Fruit fly (Drosophila melanogaster) whole organism, adult: ENCODE measurements around the gene CG17191.

ENCODE experiments used
- CG1620 ChIP-seq: fragments of 200-800 bp; sonication (Bioruptor generic); optimal IDR thresholded peaks from 2 replicates; lab custom pipeline; 2016; ENCODE audit warnings: missing biosample characterization, missing genetic modification characterization
- CG7101 ChIP-seq: fragments of 200-800 bp; sonication (Bioruptor generic); optimal IDR thresholded peaks from 2 replicates; lab custom pipeline; 2018; ENCODE audit warnings: missing biosample characterization, mild to moderate bottlenecking, missing genetic modification characterization, moderate library complexity
- Clk ChIP-seq: fragments of 200-800 bp; sonication (Bioruptor generic); optimal IDR thresholded peaks from 2 replicates; lab custom pipeline; 2017; ENCODE audit warnings: missing biosample characterization, missing genetic modification characterization
- bab1 ChIP-seq: fragments of 200-800 bp; sonication (Bioruptor generic); optimal IDR thresholded peaks from 3 replicates; lab custom pipeline; 2019; ENCODE audit warnings: missing biosample characterization, mild to moderate bottlenecking, missing genetic modification characterization, moderate library complexity
- ovo ChIP-seq: fragments of 200-800 bp; sonication (Bioruptor generic); optimal IDR thresholded peaks from 2 replicates; lab custom pipeline; 2016; ENCODE audit warnings: missing biosample characterization, missing genetic modification characterization
- pad ChIP-seq: fragments of 200-800 bp; sonication (Bioruptor generic); optimal IDR thresholded peaks from 3 replicates; lab custom pipeline; 2017; ENCODE audit warnings: missing biosample characterization, missing genetic modification characterization, mild to moderate bottlenecking, moderate library complexity, missing genetic modification reagents

DNA sequence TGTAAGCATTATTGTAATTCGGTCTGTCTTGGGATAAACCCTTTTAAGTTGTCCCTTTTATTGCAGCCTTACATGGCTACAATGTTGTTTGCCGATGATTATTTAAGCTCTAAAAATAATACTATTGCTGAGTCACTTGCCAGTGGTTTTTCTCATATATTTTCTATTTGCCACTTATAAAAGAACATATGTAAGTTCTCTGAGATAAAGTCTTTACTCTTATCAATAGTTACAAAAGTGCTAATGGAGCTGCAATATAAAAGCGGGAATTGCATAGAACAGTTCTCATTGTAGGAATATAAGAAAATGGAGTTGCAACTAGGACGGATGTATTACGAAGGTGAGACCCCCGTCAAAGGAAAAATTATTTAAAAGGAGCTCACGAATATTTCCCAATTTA, 20.1 kb downstream of the CG17191 start, which contains the start of gene CG31077:
- TF ChIP-seq pad (GFP tag; lab: Kevin White, UChicago) = no peak
- TF ChIP-seq CG7101 (tag; lab: Kevin White, UChicago) = no peak
- TF ChIP-seq ovo (GFP tag; lab: Kevin White, UChicago) = no peak
- TF ChIP-seq bab1 (GFP tag; lab: Kevin White, UChicago) = no peak
- no peak for TF ChIP-seq CG1620 (GFP tag; lab: Kevin White, UChicago)
- no peak for TF ChIP-seq Clk
